Fruit fly (Drosophila melanogaster) whole organism, wandering third instar larva: ENCODE results near the gene cv-c.
A peak's percentile ranks its signal among the peaks of the same experiment; 100 is the strongest.

Experiments
- GATAd ChIP-seq: sonication (Bioruptor generic); optimal IDR thresholded peaks from 2 replicates; lab custom pipeline; 2016; ENCODE audit warnings: missing biosample characterization, missing genetic modification characterization
- Hnf4 ChIP-seq: fragments of 200-800 bp; sonication (Bioruptor generic); optimal IDR thresholded peaks from 2 replicates; lab custom pipeline; 2016; ENCODE audit warnings: missing biosample characterization, mild to moderate bottlenecking, missing genetic modification characterization
- Jra ChIP-seq: sonication (Bioruptor generic); optimal IDR thresholded peaks from 2 replicates; lab custom pipeline; 2016; ENCODE audit warnings: missing biosample characterization, missing genetic modification characterization
- h ChIP-seq: fragments of 200-800 bp; sonication (Bioruptor generic); optimal IDR thresholded peaks from 3 replicates; lab custom pipeline; 2016; ENCODE audit warnings: missing biosample characterization, mild to moderate bottlenecking, missing genetic modification characterization
- rgr ChIP-seq: fragments of 200-800 bp; sonication (Bioruptor generic); optimal IDR thresholded peaks from 3 replicates; lab custom pipeline; 2016; ENCODE audit warnings: missing biosample characterization, mild to moderate bottlenecking, missing genetic modification characterization

DNA sequence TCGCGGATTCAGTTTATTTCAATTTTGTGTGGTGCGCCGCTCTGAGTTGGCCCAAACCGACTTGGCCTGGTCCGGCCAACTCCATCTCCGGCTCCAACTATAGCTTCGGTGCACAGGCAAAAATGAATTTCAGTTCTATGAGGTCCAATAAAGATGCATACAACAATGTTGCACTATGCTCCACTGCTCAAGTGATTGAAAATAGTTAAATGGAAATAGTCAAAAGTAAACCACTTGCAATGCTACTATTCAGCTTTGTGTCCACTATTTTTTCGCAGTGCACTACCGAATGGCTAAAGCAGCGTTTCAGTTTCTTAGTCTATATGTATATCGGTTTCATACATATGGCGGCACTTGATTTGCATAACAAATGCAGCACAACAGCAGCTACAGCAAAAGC, 5.2 kb downstream of the cv-c start:
- TF ChIP-seq Hnf4, result peak; percentile 6
- no peak for TF ChIP-seq GATAd (GFP tag; lab: Kevin White, UChicago)
- TF ChIP-seq Jra, result no peak
- peak; percentile 27 for TF ChIP-seq rgr (GFP tag; lab: Kevin White, UChicago)
- peak; percentile 65 for TF ChIP-seq h (GFP tag; lab: Kevin White, UChicago)
